Fruit fly (Drosophila melanogaster): ENCODE measurements around the gene Dif.

Gene Dif

DNA sequence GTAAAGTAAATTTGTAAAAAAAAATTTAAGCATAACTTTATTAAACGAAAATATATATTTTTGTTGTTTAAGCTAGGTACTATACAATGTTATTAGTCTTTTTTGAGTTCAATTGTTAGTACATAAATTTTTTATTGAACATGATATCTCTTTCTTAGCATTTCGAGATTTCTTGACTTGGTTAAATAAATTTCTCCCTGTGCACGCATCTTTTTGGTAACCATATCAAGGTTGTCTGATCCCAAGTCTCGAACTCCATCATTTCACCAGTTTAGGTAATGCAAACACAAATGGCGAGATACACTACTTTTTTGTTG is 1.6 kb downstream of the Dif start (continued):
- TF ChIP-seq CG11902 (GFP tag; optimal IDR thresholded peaks at IDR 0.05) (peak; percentile 53), acj6 (GFP tag; optimal IDR thresholded peaks at IDR 0.05) (peak; percentile 76), Blimp-1 (GFP tag; optimal IDR thresholded peaks at IDR 0.05) (no peak), Hr4 (GFP tag; optimal IDR thresholded peaks at IDR 0.05) (peak; percentile 85), CG11294 (GFP tag; IDR thresholded peaks at IDR 0.05) (0 out of 2 replicates have a peak, but pooled peaks have one; percentile 16), Ets96B (tag; optimal IDR thresholded peaks at IDR 0.05) (peak; percentile 66), fd85E (GFP tag; optimal IDR thresholded peaks at IDR 0.05) (no peak), CG10631 (GFP tag; optimal IDR thresholded peaks at IDR 0.05) (peak; percentile 76), CG3919 (GFP tag; optimal IDR thresholded peaks at IDR 0.05) (peak; percentile 77), eg (GFP tag; IDR thresholded peaks at IDR 0.05) (peak; percentile 66), CG1621 (tag; optimal IDR thresholded peaks at IDR 0.05) (no peak), Met (GFP tag; optimal IDR thresholded peaks at IDR 0.05) (peak; percentile 70), lz (GFP tag; optimal IDR thresholded peaks at IDR 0.05) (peak; percentile 72), CG6808 (GFP tag; optimal IDR thresholded peaks at IDR 0.05) (no peak), salr (GFP tag; optimal IDR thresholded peaks at IDR 0.05) (peak in 1 of 2 experiments; percentile 71), Smox (GFP tag; optimal IDR thresholded peaks at IDR 0.05) (no peak), CG31627 (GFP tag; optimal IDR thresholded peaks at IDR 0.05) (peak; percentile 66), topi (GFP tag; optimal IDR thresholded peaks at IDR 0.05) (peak; percentile 82)

DNA sequence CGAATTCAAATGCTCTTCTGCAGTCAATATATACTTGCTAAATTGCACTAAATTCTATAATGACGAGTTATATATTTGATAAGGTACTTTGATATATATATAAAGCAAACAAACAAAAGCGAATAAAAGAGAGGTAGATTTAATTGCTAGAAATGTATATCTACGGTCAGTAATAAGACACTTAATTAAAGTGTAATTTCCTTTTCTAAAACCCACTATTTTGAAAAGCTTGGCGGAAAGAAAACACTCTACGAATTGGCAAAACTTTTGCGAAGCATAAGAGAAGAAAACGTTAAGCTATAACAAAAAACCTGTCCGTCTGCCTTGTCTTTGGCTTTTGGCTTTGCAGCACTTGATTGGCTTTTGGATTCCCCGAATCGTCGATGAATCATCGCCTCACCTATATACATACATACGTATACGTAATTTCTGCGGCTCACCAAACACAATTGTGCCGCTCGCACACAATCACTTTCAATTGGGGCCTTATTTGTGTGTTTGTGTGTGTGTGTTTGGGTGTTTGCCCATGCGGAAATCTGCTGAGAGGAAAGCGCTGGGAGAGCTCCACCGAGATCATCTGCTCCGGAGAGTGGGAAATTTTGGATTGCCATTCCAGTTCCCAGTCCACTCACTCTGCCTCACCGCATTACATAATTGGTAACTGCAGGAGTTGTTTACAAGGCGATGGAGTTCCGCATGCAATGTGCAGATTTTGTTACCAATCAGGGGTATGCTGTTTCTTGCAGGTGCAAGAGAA is 2.2 kb downstream of the Dif start:
- TF ChIP-seq CG32006 (GFP tag; optimal IDR thresholded peaks at IDR 0.05) (no peak), dac (GFP tag; optimal IDR thresholded peaks at IDR 0.05) (no peak), CG16779 (tag; optimal IDR thresholded peaks at IDR 0.05) (no peak), CG6163 (GFP tag; IDR thresholded peaks at IDR 0.05) (peak; percentile 10; the same call in 2 of the 3 replicates), OdsH (GFP tag; optimal IDR thresholded peaks at IDR 0.05) (no peak), CG15336 (GFP tag; IDR thresholded peaks at IDR 0.05) (peak; percentile 60), pdm3 (GFP tag; optimal IDR thresholded peaks at IDR 0.05) (peak; percentile 44), CG8119 (GFP tag; IDR thresholded peaks at IDR 0.05) (peak; percentile 62), Blimp-1 (GFP tag; optimal IDR thresholded peaks at IDR 0.05) (peak; percentile 86), eg (GFP tag; IDR thresholded peaks at IDR 0.05) (no peak), vri (GFP tag; optimal IDR thresholded peaks at IDR 0.05) (peak; percentile 89), Sox15 (GFP tag; optimal IDR thresholded peaks at IDR 0.05) (peak; percentile 2), CG31627 (GFP tag; optimal IDR thresholded peaks at IDR 0.05) (peak; percentile 18), CG10669 (GFP tag; optimal IDR thresholded peaks at IDR 0.05) (no peak), Smox (GFP tag; optimal IDR thresholded peaks at IDR 0.05) (no peak), Ets96B (tag; optimal IDR thresholded peaks at IDR 0.05) (peak; percentile 61), CG6854 (GFP tag; optimal IDR thresholded peaks at IDR 0.05) (peak; percentile 2)

DNA sequence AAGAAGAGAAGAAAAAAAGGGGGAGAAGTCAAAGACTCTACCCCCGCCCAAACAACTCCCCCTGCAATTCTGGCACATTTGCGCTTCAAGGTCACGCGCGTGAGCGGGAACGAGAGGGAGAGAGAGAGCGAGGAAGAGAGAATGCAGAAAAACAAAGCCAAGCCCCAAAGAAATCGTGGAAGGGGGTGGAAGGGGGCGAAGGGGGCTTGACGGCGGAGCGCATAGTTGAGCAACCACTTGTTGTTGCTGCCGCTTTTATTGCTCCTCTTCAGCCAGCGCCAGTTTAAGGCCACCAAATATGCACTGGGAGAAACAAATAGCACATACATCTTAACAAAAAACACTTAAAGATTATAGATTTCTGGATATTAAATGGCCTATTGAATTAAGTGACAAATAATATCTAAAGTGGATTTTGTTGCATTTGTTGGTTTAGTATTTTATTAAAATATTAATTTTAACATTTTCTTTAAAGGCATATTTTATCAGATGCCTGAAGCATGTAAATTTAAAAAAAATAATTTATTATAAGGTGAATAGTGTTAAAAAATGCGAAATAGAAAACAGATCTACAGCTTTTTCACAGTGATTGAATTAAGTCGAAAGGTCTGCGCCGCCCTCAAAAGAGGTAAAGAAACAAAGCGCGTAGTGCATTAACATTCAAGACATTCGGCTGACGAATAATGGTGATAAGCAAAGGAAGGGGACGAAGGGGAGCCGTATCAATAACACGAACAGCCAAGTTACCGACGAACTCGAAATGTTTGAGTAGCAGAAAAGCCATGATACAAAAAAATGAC is 3.0 kb downstream of the Dif start:
- TF ChIP-seq svp (GFP tag) (peak; percentile 91), Hr39 (GFP tag; optimal IDR thresholded peaks at IDR 0.05) (peak; percentile 87), CG11902 (GFP tag; optimal IDR thresholded peaks at IDR 0.05) (peak; percentile 68), cyc (GFP tag; optimal IDR thresholded peaks at IDR 0.05) (peak; percentile 70), net (GFP tag; optimal IDR thresholded peaks at IDR 0.05) (peak; percentile 73), Sox102F (GFP tag; optimal IDR thresholded peaks at IDR 0.05) (peak; percentile 73), CG31627 (GFP tag; optimal IDR thresholded peaks at IDR 0.05) (peak; percentile 83), CG8632 (GFP tag; optimal IDR thresholded peaks at IDR 0.05) (peak; percentile 97), CG10669 (GFP tag; optimal IDR thresholded peaks at IDR 0.05) (peak; percentile 97), achi (GFP tag; optimal IDR thresholded peaks at IDR 0.05) (peak; percentile 81), CG6276 (GFP tag; optimal IDR thresholded peaks at IDR 0.05) (peak; percentile 87), Smox (GFP tag; optimal IDR thresholded peaks at IDR 0.05) (peak; percentile 77), OdsH (GFP tag; optimal IDR thresholded peaks at IDR 0.05) (peak; percentile 84), Blimp-1 (GFP tag; optimal IDR thresholded peaks at IDR 0.05) (peak; percentile 82), CG3032 (tag; optimal IDR thresholded peaks at IDR 0.05) (peak; percentile 99), CG6163 (GFP tag; IDR thresholded peaks at IDR 0.05) (peak; percentile 90), Eip93F (GFP tag; optimal IDR thresholded peaks at IDR 0.05) (peak; percentile 35), CG4318 (GFP tag; optimal IDR thresholded peaks at IDR 0.05) (peak; percentile 82), Eip78C (GFP tag) (peak; percentile 94), fd85E (GFP tag; optimal IDR thresholded peaks at IDR 0.05) (peak; percentile 85), CG32006 (GFP tag; optimal IDR thresholded peaks at IDR 0.05) (peak; percentile 95), CG10631 (GFP tag; optimal IDR thresholded peaks at IDR 0.05) (peak; percentile 90), CG15336 (GFP tag; IDR thresholded peaks at IDR 0.05) (peak; percentile 93), CG16779 (tag; optimal IDR thresholded peaks at IDR 0.05) (peak; percentile 87), CG9139 (GFP tag; optimal IDR thresholded peaks at IDR 0.05) (no peak), CG34406 (GFP tag; optimal IDR thresholded peaks at IDR 0.05) (peak; percentile 91)
